Worm (Caenorhabditis elegans): Measurements from ENCODE around the gene Y46E12BL.2.

ce11 chrII:15193961-15194360 is 38.8 kb upstream of the Y46E12BL.2 start:
- TF ChIP-seq lin-39 (tag; optimal IDR thresholded peaks at IDR 0.05) (no peak), lin-13 (GFP tag; optimal IDR thresholded peaks at IDR 0.05) (peak; percentile 23), unc-39 (tag; optimal IDR thresholded peaks at IDR 0.05) (no peak), dmd-4 (tag; optimal IDR thresholded peaks at IDR 0.05) (no peak), egl-27 (tag; optimal IDR thresholded peaks at IDR 0.05) (no peak), ama-1 (optimal IDR thresholded peaks at IDR 0.05) (no peak), nhr-77 (tag; optimal IDR thresholded peaks at IDR 0.05) (no peak)
